Fruit fly (Drosophila melanogaster) whole organism, embryonic: ENCODE measurements around the gene alpha-Man-Ia.

Experiments
- Bgb ChIP-seq: fragments of 200-800 bp; sonication (Bioruptor generic); IDR thresholded peaks from 2 replicates; pipeline ENCODE4 v1.3.6; 2022; ENCODE audit warnings: missing biosample characterization, missing genetic modification characterization; ENCODE audit not compliant: partially characterized antibody
- CG11504 ChIP-seq: fragments of 200-800 bp; sonication (Bioruptor generic); optimal IDR thresholded peaks from 3 replicates; lab custom pipeline; 2019; ENCODE audit warnings: missing biosample characterization, mild to moderate bottlenecking, missing genetic modification characterization, moderate library complexity
- CG12299 ChIP-seq: fragments of 200-800 bp; sonication (Bioruptor generic); optimal IDR thresholded peaks from 2 replicates; lab custom pipeline; 2018; ENCODE audit warnings: missing biosample characterization, mild to moderate bottlenecking, missing genetic modification characterization
- CG1529 ChIP-seq: fragments of 200-800 bp; sonication (Bioruptor generic); optimal IDR thresholded peaks from 3 replicates; lab custom pipeline; 2018; ENCODE audit warnings: missing biosample characterization, missing genetic modification characterization
- CG17385 ChIP-seq: fragments of 200-800 bp; sonication (Bioruptor generic); optimal IDR thresholded peaks from 3 replicates; lab custom pipeline; 2018; ENCODE audit warnings: missing biosample characterization, mild to moderate bottlenecking, missing genetic modification characterization
- CG17802 ChIP-seq: fragments of 200-800 bp; sonication (Bioruptor generic); optimal IDR thresholded peaks from 2 replicates; lab custom pipeline; 2018; ENCODE audit warnings: missing biosample characterization, mild to moderate bottlenecking, missing genetic modification characterization, moderate library complexity
- CG2678 ChIP-seq: fragments of 200-800 bp; sonication (Bioruptor generic); optimal IDR thresholded peaks from 3 replicates; lab custom pipeline; 2019; ENCODE audit warnings: missing biosample characterization, mild to moderate bottlenecking, missing genetic modification characterization, moderate library complexity
- CG2712 ChIP-seq: fragments of 200-800 bp; optimal IDR thresholded peaks from 3 replicates; lab custom pipeline; 2019; ENCODE audit warnings: missing biosample characterization, mild to moderate bottlenecking, missing genetic modification characterization, moderate library complexity
- CG31441 ChIP-seq: fragments of 200-800 bp; sonication (Bioruptor generic); IDR thresholded peaks from 2 replicates; pipeline ENCODE4 v1.3.6; 2022; ENCODE audit warnings: missing biosample characterization, missing genetic modification characterization
- CG3281 ChIP-seq: fragments of 200-800 bp; sonication (Bioruptor generic); optimal IDR thresholded peaks from 3 replicates; lab custom pipeline; 2017; ENCODE audit warnings: missing biosample characterization, mild to moderate bottlenecking, missing genetic modification characterization
- CG42726 ChIP-seq: fragments of 200-800 bp; sonication (Bioruptor generic); IDR thresholded peaks from 2 replicates; pipeline ENCODE4 v1.3.6; 2022; ENCODE audit warnings: missing biosample characterization, missing genetic modification characterization; ENCODE audit not compliant: partially characterized antibody
- CG7928 ChIP-seq: fragments of 200-800 bp; sonication (Bioruptor generic); optimal IDR thresholded peaks from 2 replicates; lab custom pipeline; 2017; ENCODE audit warnings: missing biosample characterization, mild to moderate bottlenecking, missing genetic modification characterization
- CG8290 ChIP-seq, 3 experiments: fragments of 200-800 bp; sonication (Bioruptor generic); optimal IDR thresholded peaks; 2 replicates each; lab custom pipeline; 2016 to 2019; ENCODE audit warnings: missing biosample characterization in 3 of 3, missing genetic modification characterization in 3 of 3, mild to moderate bottlenecking in 2 of 3, moderate library complexity in 1 of 3
- CG8388 ChIP-seq: fragments of 200-800 bp; sonication (Bioruptor generic); optimal IDR thresholded peaks from 2 replicates; lab custom pipeline; 2019; ENCODE audit warnings: missing biosample characterization, mild to moderate bottlenecking, missing genetic modification characterization, moderate library complexity
- Dbx ChIP-seq: fragments of 200-800 bp; sonication (Bioruptor generic); IDR thresholded peaks from 3 replicates; pipeline ENCODE4 v1.3.6; 2022; ENCODE audit warnings: missing biosample characterization, missing genetic modification characterization
- Deaf1 ChIP-seq: fragments of 200-800 bp; optimal IDR thresholded peaks from 3 replicates; lab custom pipeline; 2019; ENCODE audit warnings: missing biosample characterization, mild to moderate bottlenecking, missing genetic modification characterization, moderate library complexity
- HHEX ChIP-seq: fragments of 200-800 bp; sonication (Bioruptor generic); optimal IDR thresholded peaks from 3 replicates; lab custom pipeline; 2017; ENCODE audit warnings: missing biosample characterization, mild to moderate bottlenecking, missing genetic modification characterization, missing genetic modification reagents
- HLH4C ChIP-seq: fragments of 200-800 bp; sonication (Bioruptor generic); IDR thresholded peaks from 3 replicates; pipeline ENCODE4 v1.3.6; 2022; ENCODE audit warnings: missing biosample characterization, missing genetic modification characterization; ENCODE audit not compliant: partially characterized antibody
- Hr39 ChIP-seq: fragments of >200 bp; optimal IDR thresholded peaks from 2 replicates; lab custom pipeline; 2017
- Hr51 ChIP-seq, 2 experiments: fragments of 200-800 bp; sonication (Bioruptor generic); optimal IDR thresholded peaks; 2 replicates in 1 of 2; 3 replicates in 1 of 2; lab custom pipeline; 2016 to 2018; ENCODE audit warnings: missing biosample characterization in 2 of 2, missing genetic modification characterization in 2 of 2, mild to moderate bottlenecking in 1 of 2, moderate library complexity in 1 of 2
- MBD-R2 ChIP-seq: fragments of 200-800 bp; sonication (Bioruptor generic); IDR thresholded peaks from 2 replicates; pipeline ENCODE4 v1.3.6; 2022; ENCODE audit warnings: missing biosample characterization, missing genetic modification characterization
- MESR4 ChIP-seq: fragments of 200-800 bp; sonication (Bioruptor generic); optimal IDR thresholded peaks from 2 replicates; lab custom pipeline; 2018; ENCODE audit warnings: missing biosample characterization, mild to moderate bottlenecking, missing genetic modification characterization, moderate library complexity
- Med ChIP-seq: fragments of 200-800 bp; sonication (Bioruptor generic); peaks from one replicate; lab custom pipeline; 2016; ENCODE audit warnings: missing biosample characterization, missing genetic modification characterization, mild to moderate bottlenecking, inconsistent platforms, moderate library complexity
- Nf-YC ChIP-seq: fragments of 200-800 bp; optimal IDR thresholded peaks from 3 replicates; lab custom pipeline; 2019; ENCODE audit warnings: missing biosample characterization, mild to moderate bottlenecking, missing genetic modification characterization, moderate library complexity
- Optix ChIP-seq: fragments of 200-800 bp; sonication (Bioruptor generic); IDR thresholded peaks from 3 replicates; pipeline ENCODE4 v1.3.6; 2022; ENCODE audit warnings: missing biosample characterization, missing genetic modification characterization
- PHDP ChIP-seq: fragments of 200-800 bp; sonication (Bioruptor generic); optimal IDR thresholded peaks from 3 replicates; lab custom pipeline; 2018; ENCODE audit warnings: missing biosample characterization, mild to moderate bottlenecking, missing genetic modification characterization, moderate library complexity
- Pdp1 ChIP-seq, 2 experiments: fragments of 200-800 bp; sonication (Bioruptor generic); optimal IDR thresholded peaks; 3 replicates each; lab custom pipeline; 2016; ENCODE audit warnings: missing biosample characterization in 2 of 2, missing genetic modification characterization in 2 of 2, mild to moderate bottlenecking in 1 of 2, moderate library complexity in 1 of 2
- Rfx ChIP-seq: fragments of 200-800 bp; sonication (Bioruptor generic); IDR thresholded peaks from 2 replicates; pipeline ENCODE4 v1.3.6; 2022; ENCODE audit warnings: missing biosample characterization, missing genetic modification characterization
- YL-1 ChIP-seq: fragments of 200-800 bp; sonication (Bioruptor generic); optimal IDR thresholded peaks from 3 replicates; lab custom pipeline; 2017; ENCODE audit warnings: missing biosample characterization, mild to moderate bottlenecking, missing genetic modification characterization
- amos ChIP-seq: fragments of 200-800 bp; sonication (Bioruptor generic); IDR thresholded peaks from 2 replicates; pipeline ENCODE4 v1.3.6; 2022; ENCODE audit warnings: missing biosample characterization, missing genetic modification characterization; ENCODE audit not compliant: partially characterized antibody
- br ChIP-seq: fragments of >200 bp; optimal IDR thresholded peaks from 2 replicates; lab custom pipeline; 2017
- caup ChIP-seq: fragments of 200-800 bp; sonication (Bioruptor generic); optimal IDR thresholded peaks from 3 replicates; lab custom pipeline; 2017; ENCODE audit warnings: missing biosample characterization, mild to moderate bottlenecking, missing genetic modification characterization, moderate library complexity; ENCODE audit not compliant: severe bottlenecking
- chinmo ChIP-seq: fragments of 200-800 bp; sonication (Bioruptor generic); IDR thresholded peaks from 4 replicates; pipeline ENCODE4 v1.3.6; 2022; ENCODE audit warnings: missing biosample characterization, missing genetic modification characterization; ENCODE audit not compliant: partially characterized antibody
- disco-r ChIP-seq: fragments of 200-800 bp; sonication (Bioruptor generic); optimal IDR thresholded peaks from 2 replicates; lab custom pipeline; 2016; ENCODE audit warnings: missing biosample characterization, missing genetic modification characterization
- dmrt11E ChIP-seq: fragments of 200-800 bp; sonication (Bioruptor generic); optimal IDR thresholded peaks from 3 replicates; lab custom pipeline; 2018; ENCODE audit warnings: missing biosample characterization, mild to moderate bottlenecking, missing genetic modification characterization, moderate library complexity
- ftz-f1 ChIP-seq: fragments of 200-800 bp; sonication (Bioruptor generic); optimal IDR thresholded peaks from 2 replicates; lab custom pipeline; 2016; ENCODE audit warnings: missing biosample characterization, missing genetic modification characterization
- gce ChIP-seq: fragments of 200-800 bp; sonication (Bioruptor generic); IDR thresholded peaks from 3 replicates; pipeline ENCODE4 v1.3.6; 2022; ENCODE audit warnings: missing biosample characterization, missing genetic modification characterization
- her ChIP-seq: fragments of 200-800 bp; sonication (Bioruptor generic); optimal IDR thresholded peaks from 2 replicates; lab custom pipeline; 2016; ENCODE audit warnings: missing biosample characterization, missing genetic modification characterization
- hkb ChIP-seq, 2 experiments: fragments of 200-800 bp in 1 of 2; fragments of >200 bp in 1 of 2; sonication (Bioruptor generic) in 1 of 2; IDR thresholded peaks in 1 of 2; optimal IDR thresholded peaks in 1 of 2; 2 replicates each; pipeline versions ENCODE4 v1.3.6 to Lab custom; 2017 to 2022; ENCODE audit warnings: missing biosample characterization in 1 of 2, missing genetic modification characterization in 1 of 2
- klu ChIP-seq: fragments of 200-800 bp; sonication (Bioruptor generic); IDR thresholded peaks from 2 replicates; pipeline ENCODE4 v1.3.6; 2022; ENCODE audit warnings: missing biosample characterization, missing genetic modification characterization
- lola ChIP-seq, 3 experiments: fragments of >200 bp in 2 of 3; fragments of 200-800 bp in 1 of 3; sonication (Bioruptor generic) in 1 of 3; optimal IDR thresholded peaks; 2 replicates each; lab custom pipeline; 2017 to 2019; ENCODE audit warnings: missing biosample characterization in 3 of 3, missing genetic modification characterization in 3 of 3, mild to moderate bottlenecking in 1 of 3, moderate library complexity in 1 of 3
- mirr ChIP-seq: fragments of 200-800 bp; sonication (Bioruptor generic); optimal IDR thresholded peaks from 3 replicates; lab custom pipeline; 2018; ENCODE audit warnings: missing biosample characterization, mild to moderate bottlenecking, missing genetic modification characterization
- nom ChIP-seq: fragments of 200-800 bp; sonication (Bioruptor generic); optimal IDR thresholded peaks from 2 replicates; lab custom pipeline; 2017; ENCODE audit warnings: missing biosample characterization, missing genetic modification characterization, mild to moderate bottlenecking, moderate library complexity, missing genetic modification reagents
- pzg ChIP-seq: fragments of 200-800 bp; sonication (Bioruptor generic); optimal IDR thresholded peaks from 3 replicates; lab custom pipeline; 2018; ENCODE audit warnings: missing biosample characterization, mild to moderate bottlenecking, missing genetic modification characterization, moderate library complexity
- sd ChIP-seq: fragments of 200-800 bp; sonication (Bioruptor generic); optimal IDR thresholded peaks from 3 replicates; lab custom pipeline; 2018; ENCODE audit warnings: missing biosample characterization, mild to moderate bottlenecking, missing genetic modification characterization, moderate library complexity
- sim ChIP-seq: fragments of 200-800 bp; sonication (Bioruptor generic); IDR thresholded peaks from 2 replicates; pipeline ENCODE4 v1.3.6; 2022; ENCODE audit warnings: missing biosample characterization, missing genetic modification characterization
- wek ChIP-seq: fragments of 200-800 bp; sonication (Bioruptor generic); optimal IDR thresholded peaks from 3 replicates; lab custom pipeline; 2018; ENCODE audit warnings: missing biosample characterization, mild to moderate bottlenecking, missing genetic modification characterization, moderate library complexity

The alpha-Man-Ia gene

dm6 chrX:10329659-10330289, 4.0 kb upstream of the alpha-Man-Ia start, which contains the start of gene Gip (continued):
- TF ChIP-seq CG17385 (GFP tag; lab: Kevin White, UChicago): peak; percentile 0
- TF ChIP-seq CG3281 (GFP tag; lab: Kevin White, UChicago): peak; percentile 13
- 0 out of 2 replicates have a peak, but pooled peaks have one; percentile 22 for TF ChIP-seq MBD-R2 (GFP tag; lab: Robert Waterston, UW)
- TF ChIP-seq lola (GFP tag; optimal IDR thresholded peaks at IDR 0.05; lab: Kevin White, UChicago): no peak
- peak; percentile 10 for TF ChIP-seq pzg
- no peak for TF ChIP-seq CG1529
- no peak for TF ChIP-seq HLH4C
- no peak for TF ChIP-seq klu (GFP tag; lab: Robert Waterston, UW)
- TF ChIP-seq nom (GFP tag; lab: Kevin White, UChicago): peak; percentile 39
- TF ChIP-seq gce (GFP tag; lab: Robert Waterston, UW): no peak
- no peak for TF ChIP-seq CG2712 (tag; lab: Kevin White, UChicago)
- TF ChIP-seq CG17802 (tag; lab: Kevin White, UChicago): no peak
- no peak for TF ChIP-seq CG8388 (GFP tag; lab: Kevin White, UChicago)
- peak; percentile 65 for TF ChIP-seq sd (tag; lab: Kevin White, UChicago)
- no peak for TF ChIP-seq CG7928 (GFP tag; lab: Kevin White, UChicago)
- TF ChIP-seq hkb (optimal IDR thresholded peaks at IDR 0.05; lab: Kevin White, UChicago): no peak
- TF ChIP-seq hkb (GFP tag; IDR thresholded peaks at IDR 0.05; lab: Robert Waterston, UW): 0 out of 2 replicates have a peak, but pooled peaks have one; percentile 19
- TF ChIP-seq MESR4: peak; percentile 22
- 0 out of 2 replicates have a peak, but pooled peaks have one; percentile 16 for TF ChIP-seq sim
- TF ChIP-seq Nf-YC: peak; percentile 29
- TF ChIP-seq ftz-f1 (GFP tag; lab: Kevin White, UChicago): peak; percentile 55
- TF ChIP-seq wek: no peak
- TF ChIP-seq YL-1 (GFP tag; lab: Kevin White, UChicago): peak; percentile 3
- no peak for TF ChIP-seq CG8290 (GFP tag; optimal IDR thresholded peaks at IDR 0.05; lab: Kevin White, UChicago)
- peak in 1 of 2 experiments; percentile 65 for TF ChIP-seq CG8290 (tag; optimal IDR thresholded peaks at IDR 0.05; lab: Kevin White, UChicago)
- TF ChIP-seq Med (GFP tag; lab: Kevin White, UChicago): peak; percentile 78
- no peak for TF ChIP-seq Bgb
- no peak for TF ChIP-seq br
- peak; percentile 33; the same call in 1 of the 2 replicates for TF ChIP-seq amos
- peak; percentile 25 for TF ChIP-seq CG2678 (tag; lab: Kevin White, UChicago)
- TF ChIP-seq mirr (GFP tag; lab: Kevin White, UChicago): peak; percentile 34
- 0 out of 4 replicates have a peak, but pooled peaks have one; percentile 22 for TF ChIP-seq chinmo (GFP tag; lab: Robert Waterston, UW)
- peak; percentile 19; the same call in 1 of the 2 replicates for TF ChIP-seq Rfx (GFP tag; lab: Robert Waterston, UW)
- no peak for TF ChIP-seq disco-r (GFP tag; lab: Kevin White, UChicago)
- TF ChIP-seq CG11504 (tag; lab: Kevin White, UChicago): peak; percentile 24
- peak; percentile 35; the same call in 1 of the 2 replicates for TF ChIP-seq CG42726 (GFP tag; lab: Robert Waterston, UW)
- peak; percentile 38 for TF ChIP-seq caup
- peak; percentile 9 for TF ChIP-seq PHDP (tag; lab: Kevin White, UChicago)
- TF ChIP-seq Pdp1 (GFP tag; optimal IDR thresholded peaks at IDR 0.05; lab: Kevin White, UChicago): peak in 1 of 2 experiments; percentile 35
- TF ChIP-seq CG12299 (tag; lab: Kevin White, UChicago): no peak
- TF ChIP-seq Optix (GFP tag; lab: Robert Waterston, UW): no peak
- TF ChIP-seq Dbx (GFP tag; lab: Robert Waterston, UW): peak; percentile 60; the same call in 1 of the 3 replicates
- peak in 1 of 2 experiments; percentile 15 for TF ChIP-seq Hr51 (GFP tag; optimal IDR thresholded peaks at IDR 0.05; lab: Kevin White, UChicago)
- no peak for TF ChIP-seq Hr39
- TF ChIP-seq HHEX (GFP tag; lab: Kevin White, UChicago): peak; percentile 17
- no peak for TF ChIP-seq dmrt11E (tag; lab: Kevin White, UChicago)
- no peak for TF ChIP-seq CG31441
- TF ChIP-seq her: peak; percentile 12
- TF ChIP-seq Deaf1 (tag; lab: Kevin White, UChicago): peak; percentile 44
